Worm (Caenorhabditis elegans): ENCODE results near the gene alh-5.

alh-5 gene

DNA sequence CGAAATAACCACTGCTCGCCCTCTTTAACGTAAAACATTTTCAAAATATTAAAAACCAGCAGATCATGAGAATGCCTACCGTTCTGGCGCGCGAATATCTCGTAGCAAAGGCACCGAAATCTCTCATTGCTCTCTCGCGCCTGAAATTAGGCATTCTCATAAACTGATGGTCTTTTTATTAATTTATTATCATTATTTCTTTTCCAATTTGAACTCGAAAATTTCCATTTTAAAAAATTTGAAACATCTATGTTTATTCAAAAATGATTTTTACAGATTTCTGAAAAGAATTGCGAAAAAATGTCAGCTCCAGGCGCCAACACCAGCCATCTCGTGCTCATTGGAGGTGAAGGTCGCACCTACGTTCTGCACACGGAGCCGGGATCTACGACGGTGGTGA, 30.5 kb upstream of the alh-5 start, which contains the start of gene F59A7.12:
F59A7.12 (plus strand) TSS at position 301 of the 400 bp plus-strand sequence.
- no peak for TF ChIP-seq mml-1 (tag; optimal IDR thresholded peaks at IDR 0.05)
- TF ChIP-seq skn-1 (tag; optimal IDR thresholded peaks at IDR 0.05) = no peak
- TF ChIP-seq egl-27 (tag; optimal IDR thresholded peaks at IDR 0.05) = no peak
- TF ChIP-seq pqm-1 (tag; optimal IDR thresholded peaks at IDR 0.05) = no peak
- no peak for TF ChIP-seq ceh-28 (tag; optimal IDR thresholded peaks at IDR 0.05)
- no peak for TF ChIP-seq nhr-76 (tag; optimal IDR thresholded peaks at IDR 0.05)
- no peak for TF ChIP-seq jun-1 (tag; optimal IDR thresholded peaks at IDR 0.05)
- TF ChIP-seq ZK546.5 (tag; optimal IDR thresholded peaks at IDR 0.05) = no peak
- TF ChIP-seq zag-1 (tag; optimal IDR thresholded peaks at IDR 0.05) = no peak
- no peak for TF ChIP-seq unc-39 (tag; optimal IDR thresholded peaks at IDR 0.05)
- TF ChIP-seq mdl-1 (tag; optimal IDR thresholded peaks at IDR 0.05) = no peak
- TF ChIP-seq hmg-11 (tag; optimal IDR thresholded peaks at IDR 0.05) = no peak
- no peak for TF ChIP-seq ama-1 (optimal IDR thresholded peaks at IDR 0.05)

DNA sequence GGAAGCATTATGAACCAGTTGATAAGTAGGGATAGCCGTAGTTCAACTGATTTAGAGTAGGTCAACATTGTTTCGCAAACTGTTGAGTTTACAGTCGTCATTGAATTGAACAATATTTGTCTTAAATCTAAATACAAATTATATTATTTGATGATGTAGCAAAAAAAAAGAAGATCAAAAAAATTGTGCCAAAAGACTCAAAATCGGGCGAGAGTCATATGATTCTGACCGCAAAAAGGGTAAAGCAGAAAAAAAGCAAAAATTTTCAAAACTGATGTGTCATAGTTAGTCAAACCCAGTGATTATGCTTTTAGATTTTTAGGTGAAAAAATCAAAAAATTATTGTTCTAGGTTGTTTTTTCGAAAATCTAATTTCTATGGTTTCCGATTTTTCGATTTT, 28.4 kb upstream of the alh-5 start, which contains the start of gene srab-13:
srab-13 (minus strand) TSS at position 101 of the 400 bp plus-strand sequence.
- no peak for TF ChIP-seq ceh-16 (tag; optimal IDR thresholded peaks at IDR 0.05)
- no peak for TF ChIP-seq nhr-11 (tag; optimal IDR thresholded peaks at IDR 0.05)
- no peak for TF ChIP-seq nhr-25 (tag; optimal IDR thresholded peaks at IDR 0.05)
- TF ChIP-seq nfya-1 (tag; optimal IDR thresholded peaks at IDR 0.05; ENCODE audit: insufficient read depth) = no peak
- no peak for TF ChIP-seq nhr-43 (tag; optimal IDR thresholded peaks at IDR 0.05; ENCODE audit: poor library complexity, severe bottlenecking)
- no peak for TF ChIP-seq fkh-10 (GFP tag; optimal IDR thresholded peaks at IDR 0.05)
- no peak for TF ChIP-seq nhr-28 (tag; optimal IDR thresholded peaks at IDR 0.05)
- TF ChIP-seq ztf-11 (tag; optimal IDR thresholded peaks at IDR 0.05) = no peak
- TF ChIP-seq zag-1 (tag; optimal IDR thresholded peaks at IDR 0.05) = no peak
- no peak for TF ChIP-seq fos-1 (tag; optimal IDR thresholded peaks at IDR 0.05)
- TF ChIP-seq hmg-11 (tag; optimal IDR thresholded peaks at IDR 0.05) = no peak

DNA sequence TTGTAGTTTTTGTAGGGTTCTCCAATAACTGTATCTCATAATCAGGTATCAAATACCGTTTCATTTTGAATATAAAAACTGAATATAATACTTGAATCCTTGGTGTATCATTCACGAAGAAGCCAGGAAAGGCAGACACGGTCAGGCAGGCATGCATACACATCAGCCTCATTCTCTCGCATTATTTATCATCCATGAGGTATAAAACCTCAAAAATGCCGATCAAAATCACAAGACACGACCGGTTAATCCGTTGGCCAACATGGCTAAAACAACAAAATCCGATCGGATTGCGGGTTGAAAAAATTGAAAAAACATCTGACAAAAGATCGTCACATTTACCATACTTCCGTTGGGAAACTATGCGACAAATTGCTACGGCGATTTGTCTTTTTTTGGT, 23.0 kb upstream of the alh-5 start, which contains the start of gene F59A7.5:
F59A7.5 (plus strand) TSS at position 301 of the 400 bp plus-strand sequence.
- no peak for TF ChIP-seq R02D3.7 (tag; optimal IDR thresholded peaks at IDR 0.05)
- no peak for TF ChIP-seq nfya-1 (tag; optimal IDR thresholded peaks at IDR 0.05; ENCODE audit: insufficient read depth)
- TF ChIP-seq nhr-11 (tag; optimal IDR thresholded peaks at IDR 0.05) = no peak
- TF ChIP-seq mdl-1 (tag; optimal IDR thresholded peaks at IDR 0.05) = no peak
- TF ChIP-seq pha-4 (tag; optimal IDR thresholded peaks at IDR 0.05) = no peak
- TF ChIP-seq nhr-12 (tag; optimal IDR thresholded peaks at IDR 0.05) = no peak
- TF ChIP-seq ceh-9 (tag; optimal IDR thresholded peaks at IDR 0.05) = no peak
- TF ChIP-seq elt-1 (tag; optimal IDR thresholded peaks at IDR 0.05) = no peak
- no peak for TF ChIP-seq pqm-1 (tag; optimal IDR thresholded peaks at IDR 0.05)
- no peak for TF ChIP-seq unc-39 (tag; optimal IDR thresholded peaks at IDR 0.05)
- no peak for TF ChIP-seq nhr-28 (tag; optimal IDR thresholded peaks at IDR 0.05)
- TF ChIP-seq ama-1 (optimal IDR thresholded peaks at IDR 0.05) = no peak
- TF ChIP-seq nhr-25 (tag; optimal IDR thresholded peaks at IDR 0.05) = no peak
- TF ChIP-seq sea-2 (GFP tag; optimal IDR thresholded peaks at IDR 0.05) = no peak
- no peak for TF ChIP-seq skn-1 (tag; optimal IDR thresholded peaks at IDR 0.05)
- TF ChIP-seq zag-1 (tag; optimal IDR thresholded peaks at IDR 0.05) = no peak
- no peak for TF ChIP-seq ceh-28 (tag; optimal IDR thresholded peaks at IDR 0.05)
- TF ChIP-seq lsy-12 (tag; optimal IDR thresholded peaks at IDR 0.05) = no peak

ce11 chrV:2021283-2021682, 21.9 kb upstream of the alh-5 start:
- TF ChIP-seq eor-1 (tag; optimal IDR thresholded peaks at IDR 0.05) (no peak), egl-27 (tag; optimal IDR thresholded peaks at IDR 0.05) (no peak), ceh-28 (tag; optimal IDR thresholded peaks at IDR 0.05) (no peak), nhr-11 (tag; optimal IDR thresholded peaks at IDR 0.05) (no peak), ztf-4 (tag; optimal IDR thresholded peaks at IDR 0.05) (no peak), sea-2 (GFP tag; optimal IDR thresholded peaks at IDR 0.05) (no peak)

ce11 chrV:2018689-2019088, 19.3 kb upstream of the alh-5 start, which contains the start of gene F59A7.14:
TSS of gene F59A7.14 (plus strand) at chrV:2018989.
- TF ChIP-seq zag-1 (tag; optimal IDR thresholded peaks at IDR 0.05) (no peak), daf-12 (tag; optimal IDR thresholded peaks at IDR 0.05) (no peak), ceh-16 (tag; optimal IDR thresholded peaks at IDR 0.05) (no peak), nhr-25 (tag; optimal IDR thresholded peaks at IDR 0.05) (no peak), jun-1 (tag; optimal IDR thresholded peaks at IDR 0.05) (no peak), fos-1 (tag; optimal IDR thresholded peaks at IDR 0.05) (no peak), nhr-28 (tag; optimal IDR thresholded peaks at IDR 0.05) (no peak), ztf-4 (tag; optimal IDR thresholded peaks at IDR 0.05) (no peak), nhr-77 (tag; optimal IDR thresholded peaks at IDR 0.05) (no peak), mml-1 (tag; optimal IDR thresholded peaks at IDR 0.05) (no peak), pqm-1 (tag; optimal IDR thresholded peaks at IDR 0.05) (no peak), snpc-4 (tag; optimal IDR thresholded peaks at IDR 0.05) (no peak), egl-27 (tag; optimal IDR thresholded peaks at IDR 0.05) (no peak), ceh-82 (tag; optimal IDR thresholded peaks at IDR 0.05) (no peak), unc-62 (GFP tag; optimal IDR thresholded peaks at IDR 0.05) (no peak), hmg-11 (tag; optimal IDR thresholded peaks at IDR 0.05) (no peak), mdl-1 (tag; optimal IDR thresholded peaks at IDR 0.05) (no peak)
